Fruit fly (Drosophila melanogaster) whole organism, embryonic: ENCODE results near the gene CG13029.
A peak's percentile ranks its signal among the peaks of the same experiment; 100 is the strongest.

Experiments
- Antp ChIP-seq: fragments of 200-800 bp; sonication (Bioruptor generic); optimal IDR thresholded peaks from 3 replicates; lab custom pipeline; 2016; ENCODE audit warnings: missing biosample characterization, missing genetic modification characterization
- Asciz ChIP-seq: fragments of 200-800 bp; sonication (Bioruptor generic); optimal IDR thresholded peaks from 2 replicates; lab custom pipeline; 2017; ENCODE audit warnings: missing biosample characterization, mild to moderate bottlenecking, missing genetic modification characterization, missing genetic modification reagents
- Atf3 ChIP-seq: fragments of 200-800 bp; sonication (Bioruptor generic); optimal IDR thresholded peaks from 3 replicates; lab custom pipeline; 2016; ENCODE audit warnings: missing biosample characterization, missing genetic modification characterization
- Blimp-1 ChIP-seq: fragments of 200-800 bp; sonication (Bioruptor generic); optimal IDR thresholded peaks from 3 replicates; lab custom pipeline; 2018; ENCODE audit warnings: missing biosample characterization, missing genetic modification characterization, mild to moderate bottlenecking, moderate library complexity, missing genetic modification reagents
- CG10147 ChIP-seq: fragments of 200-800 bp; sonication (Bioruptor generic); optimal IDR thresholded peaks from 2 replicates; lab custom pipeline; 2019; ENCODE audit warnings: missing biosample characterization, mild to moderate bottlenecking, missing genetic modification characterization, moderate library complexity
- CG10979 ChIP-seq: fragments of 200-800 bp; sonication (Bioruptor generic); optimal IDR thresholded peaks from 2 replicates; lab custom pipeline; 2018; ENCODE audit warnings: missing biosample characterization, mild to moderate bottlenecking, missing genetic modification characterization, moderate library complexity
- CG11504 ChIP-seq: fragments of 200-800 bp; sonication (Bioruptor generic); optimal IDR thresholded peaks from 3 replicates; lab custom pipeline; 2019; ENCODE audit warnings: missing biosample characterization, mild to moderate bottlenecking, missing genetic modification characterization, moderate library complexity
- CG12219 ChIP-seq: fragments of 200-800 bp; sonication (Bioruptor generic); optimal IDR thresholded peaks from 3 replicates; lab custom pipeline; 2018; ENCODE audit warnings: missing biosample characterization, mild to moderate bottlenecking, missing genetic modification characterization
- CG1233 ChIP-seq: fragments of 200-800 bp; sonication (Bioruptor generic); optimal IDR thresholded peaks from 4 replicates; lab custom pipeline; 2018; ENCODE audit warnings: missing biosample characterization, mild to moderate bottlenecking, missing genetic modification characterization
- CG13296 ChIP-seq: fragments of 200-800 bp; sonication (Bioruptor generic); optimal IDR thresholded peaks from 3 replicates; lab custom pipeline; 2018; ENCODE audit warnings: missing biosample characterization, mild to moderate bottlenecking, missing genetic modification characterization
- CG13424 ChIP-seq: fragments of 200-800 bp; sonication (Bioruptor generic); optimal IDR thresholded peaks from 2 replicates; lab custom pipeline; 2019; ENCODE audit warnings: missing biosample characterization, mild to moderate bottlenecking, missing genetic modification characterization, moderate library complexity
- CG14667 ChIP-seq: fragments of 200-800 bp; sonication (Bioruptor generic); IDR thresholded peaks from 2 replicates; pipeline ENCODE4 v1.3.6; 2022; ENCODE audit warnings: missing biosample characterization, missing genetic modification characterization
- CG14965 ChIP-seq: fragments of 200-800 bp; sonication (Bioruptor generic); optimal IDR thresholded peaks from 2 replicates; lab custom pipeline; 2016; ENCODE audit warnings: missing biosample characterization, missing genetic modification characterization, borderline replicate concordance
- CG16863 ChIP-seq: fragments of 200-800 bp; sonication (Bioruptor generic); optimal IDR thresholded peaks from 3 replicates; lab custom pipeline; 2016; ENCODE audit warnings: missing biosample characterization, missing genetic modification characterization
- CG17186 ChIP-seq: fragments of 200-800 bp; sonication (Bioruptor generic); optimal IDR thresholded peaks from 3 replicates; lab custom pipeline; 2017; ENCODE audit warnings: missing biosample characterization, missing genetic modification reagents, missing genetic modification characterization
- CG2678 ChIP-seq: fragments of 200-800 bp; sonication (Bioruptor generic); optimal IDR thresholded peaks from 3 replicates; lab custom pipeline; 2019; ENCODE audit warnings: missing biosample characterization, mild to moderate bottlenecking, missing genetic modification characterization, moderate library complexity
- CG2712 ChIP-seq: fragments of 200-800 bp; optimal IDR thresholded peaks from 3 replicates; lab custom pipeline; 2019; ENCODE audit warnings: missing biosample characterization, mild to moderate bottlenecking, missing genetic modification characterization, moderate library complexity
- CG2889 ChIP-seq: fragments of 200-800 bp; sonication (Bioruptor generic); IDR thresholded peaks from 3 replicates; pipeline ENCODE4 v1.3.6; 2022; ENCODE audit warnings: missing biosample characterization, missing genetic modification characterization
- CG31224 ChIP-seq: fragments of 200-800 bp; sonication (Bioruptor generic); IDR thresholded peaks from 2 replicates; pipeline ENCODE4 v1.3.6; 2022; ENCODE audit warnings: missing biosample characterization, missing genetic modification characterization
- CG3838 ChIP-seq: fragments of 200-800 bp; sonication (Bioruptor generic); optimal IDR thresholded peaks from 3 replicates; lab custom pipeline; 2016; ENCODE audit warnings: missing biosample characterization, missing genetic modification characterization
- CG3995 ChIP-seq: fragments of 200-800 bp; sonication (Bioruptor generic); optimal IDR thresholded peaks from 3 replicates; lab custom pipeline; 2016; ENCODE audit warnings: missing biosample characterization, missing genetic modification characterization
- CG4282 ChIP-seq: fragments of 200-800 bp; sonication (Bioruptor generic); optimal IDR thresholded peaks from 2 replicates; lab custom pipeline; 2016; ENCODE audit warnings: missing biosample characterization, missing genetic modification characterization
- CG6272 ChIP-seq: fragments of 200-800 bp; sonication (Bioruptor generic); IDR thresholded peaks from 2 replicates; pipeline ENCODE4 v1.3.6; 2022; ENCODE audit warnings: missing biosample characterization, missing genetic modification characterization
- CG6654 ChIP-seq: fragments of 200-800 bp; sonication (Bioruptor generic); optimal IDR thresholded peaks from 2 replicates; lab custom pipeline; 2017; ENCODE audit warnings: missing biosample characterization, mild to moderate bottlenecking, missing genetic modification characterization
- CG8388 ChIP-seq: fragments of 200-800 bp; sonication (Bioruptor generic); optimal IDR thresholded peaks from 2 replicates; lab custom pipeline; 2019; ENCODE audit warnings: missing biosample characterization, mild to moderate bottlenecking, missing genetic modification characterization, moderate library complexity
- CTCF ChIP-seq: fragments of 200-800 bp; sonication (Bioruptor generic); optimal IDR thresholded peaks from 2 replicates; lab custom pipeline; 2017; ENCODE audit warnings: missing biosample characterization, mild to moderate bottlenecking, missing genetic modification characterization, moderate library complexity
- Dll ChIP-seq: fragments of 200-800 bp; sonication (Bioruptor generic); IDR thresholded peaks from 4 replicates; pipeline ENCODE4 v1.3.6; 2022; ENCODE audit warnings: missing biosample characterization, missing genetic modification characterization; ENCODE audit not compliant: partially characterized antibody
- Doc2 ChIP-seq: fragments of 200-800 bp; sonication (Bioruptor generic); IDR thresholded peaks from 2 replicates; pipeline ENCODE4 v1.3.6; 2022; ENCODE audit warnings: missing biosample characterization, missing genetic modification characterization
- NC2α ChIP-seq: fragments of 200-800 bp; sonication (Bioruptor generic); optimal IDR thresholded peaks from 2 replicates; lab custom pipeline; 2016; ENCODE audit warnings: missing biosample characterization, missing genetic modification characterization
- Nf-YA ChIP-seq: fragments of 200-800 bp; sonication (Bioruptor generic); IDR thresholded peaks from 2 replicates; pipeline ENCODE4 v1.3.6; 2022; ENCODE audit warnings: missing biosample characterization, missing genetic modification characterization
- Side ChIP-seq: fragments of 200-800 bp; sonication (Bioruptor generic); optimal IDR thresholded peaks from 2 replicates; lab custom pipeline; 2016; ENCODE audit warnings: missing biosample characterization, missing genetic modification characterization
- bcd ChIP-seq: fragments of 200-800 bp; sonication (Bioruptor generic); optimal IDR thresholded peaks from 2 replicates; lab custom pipeline; 2017; ENCODE audit warnings: missing biosample characterization, mild to moderate bottlenecking, missing genetic modification characterization
- crc ChIP-seq: fragments of 200-800 bp; sonication (Bioruptor generic); optimal IDR thresholded peaks from 2 replicates; lab custom pipeline; 2016; ENCODE audit warnings: missing biosample characterization, missing genetic modification characterization
- cwo ChIP-seq: fragments of 200-800 bp; sonication (Bioruptor generic); optimal IDR thresholded peaks from 3 replicates; lab custom pipeline; 2017; ENCODE audit warnings: missing biosample characterization, missing genetic modification characterization, mild to moderate bottlenecking, moderate library complexity, missing genetic modification reagents
- dm ChIP-seq: fragments of 200-800 bp; sonication (Bioruptor generic); optimal IDR thresholded peaks from 3 replicates; lab custom pipeline; 2016; ENCODE audit warnings: missing biosample characterization, missing genetic modification characterization
- dmrt99B ChIP-seq: fragments of 200-800 bp; sonication (Bioruptor generic); optimal IDR thresholded peaks from 2 replicates; lab custom pipeline; 2018; ENCODE audit warnings: missing biosample characterization, mild to moderate bottlenecking, missing genetic modification characterization, moderate library complexity
- grn ChIP-seq: fragments of 200-800 bp; sonication (Bioruptor generic); optimal IDR thresholded peaks from 3 replicates; lab custom pipeline; 2017; ENCODE audit warnings: missing biosample characterization, missing genetic modification characterization
- lola ChIP-seq, 3 experiments: fragments of >200 bp in 2 of 3; fragments of 200-800 bp in 1 of 3; sonication (Bioruptor generic) in 1 of 3; optimal IDR thresholded peaks; 2 replicates each; lab custom pipeline; 2017 to 2019; ENCODE audit warnings: missing biosample characterization in 3 of 3, missing genetic modification characterization in 3 of 3, mild to moderate bottlenecking in 1 of 3, moderate library complexity in 1 of 3
- nerfin-1 ChIP-seq: fragments of 200-800 bp; sonication (Bioruptor generic); optimal IDR thresholded peaks from 3 replicates; lab custom pipeline; 2019; ENCODE audit warnings: missing biosample characterization, mild to moderate bottlenecking, missing genetic modification characterization, moderate library complexity
- odd ChIP-seq: fragments of 200-800 bp; sonication (Bioruptor generic); optimal IDR thresholded peaks from 2 replicates; lab custom pipeline; 2017; ENCODE audit warnings: missing biosample characterization, mild to moderate bottlenecking, missing genetic modification characterization
- otp ChIP-seq: fragments of 200-800 bp; sonication (Bioruptor generic); IDR thresholded peaks from 3 replicates; pipeline ENCODE4, ENCODE4 v1.3.6; 2022; ENCODE audit warnings: missing biosample characterization, missing genetic modification characterization
- phol ChIP-seq: fragments of 200-800 bp; sonication (Bioruptor generic); optimal IDR thresholded peaks from 3 replicates; lab custom pipeline; 2018; ENCODE audit warnings: missing biosample characterization, mild to moderate bottlenecking, missing genetic modification characterization, moderate library complexity
- pnt ChIP-seq: fragments of 200-800 bp; sonication (Bioruptor generic); optimal IDR thresholded peaks from 3 replicates; lab custom pipeline; 2016; ENCODE audit warnings: missing biosample characterization, missing genetic modification characterization
- prd ChIP-seq, 3 experiments: fragments of >200 bp in 2 of 3; fragments of 200-800 bp in 1 of 3; sonication (Bioruptor generic) in 1 of 3; optimal IDR thresholded peaks in 2 of 3; IDR thresholded peaks in 1 of 3; 2 replicates in 2 of 3; 3 replicates in 1 of 3; pipeline versions ENCODE4 v1.3.6 to Lab custom; 2017 to 2022; ENCODE audit warnings: missing biosample characterization in 1 of 3, missing genetic modification characterization in 1 of 3
- so ChIP-seq: fragments of 200-800 bp; sonication (Bioruptor generic); IDR thresholded peaks from 3 replicates; pipeline ENCODE4 v1.3.6; 2022; ENCODE audit warnings: missing biosample characterization, missing genetic modification characterization
- tll ChIP-seq, 2 experiments: fragments of 200-800 bp in 1 of 2; fragments of >200 bp in 1 of 2; sonication (Bioruptor generic) in 1 of 2; optimal IDR thresholded peaks; 2 replicates each; lab custom pipeline; 2017 to 2019; ENCODE audit warnings: missing biosample characterization in 2 of 2, missing genetic modification characterization in 2 of 2, mild to moderate bottlenecking in 1 of 2, moderate library complexity in 1 of 2
- trem ChIP-seq: fragments of 200-800 bp; optimal IDR thresholded peaks from 3 replicates; lab custom pipeline; 2019; ENCODE audit warnings: missing biosample characterization, mild to moderate bottlenecking, missing genetic modification characterization, moderate library complexity
- trh ChIP-seq: fragments of 200-800 bp; sonication (Bioruptor generic); optimal IDR thresholded peaks from 2 replicates; lab custom pipeline; 2016; ENCODE audit warnings: missing biosample characterization, missing genetic modification characterization
- ttk ChIP-seq: fragments of 200-800 bp; sonication (Bioruptor generic); IDR thresholded peaks from 2 replicates; pipeline ENCODE4 v2.1.2; 2022; ENCODE audit warnings: missing biosample characterization, missing genetic modification characterization
- tup ChIP-seq: fragments of 200-800 bp; sonication (Bioruptor generic); optimal IDR thresholded peaks from 2 replicates; lab custom pipeline; 2016; ENCODE audit warnings: missing biosample characterization, mild to moderate bottlenecking, missing genetic modification characterization, moderate library complexity

Gene CG13029

DNA sequence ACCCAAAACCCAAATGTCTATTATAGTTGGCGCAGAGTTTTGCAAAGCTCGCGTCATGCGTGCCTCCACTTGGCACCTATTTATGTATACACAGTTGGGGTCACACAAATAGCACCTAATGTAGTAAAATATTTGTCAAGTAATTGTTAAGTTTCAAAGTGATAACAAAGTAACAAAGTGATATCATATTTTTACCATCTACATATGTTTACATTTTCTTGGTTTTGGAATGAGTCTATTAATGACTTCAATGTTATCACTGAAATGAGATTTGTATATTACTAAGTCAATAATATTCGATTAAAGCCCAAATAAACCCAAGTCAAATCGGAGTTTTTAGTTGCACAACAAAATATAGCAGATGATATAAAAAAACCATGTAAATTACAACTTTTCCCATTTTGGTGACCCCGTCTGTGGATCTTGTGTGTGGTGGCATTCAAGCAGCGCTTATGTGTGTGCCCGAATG is 12.1 kb downstream of the CG13029 start (continued):
- peak; percentile 54 for TF ChIP-seq crc (GFP tag; lab: Kevin White, UChicago)
- peak; percentile 78 for TF ChIP-seq CG2712
- peak; percentile 76 for TF ChIP-seq odd
- peak; percentile 47; the same call in 1 of the 2 replicates for TF ChIP-seq CG31224 (GFP tag; lab: Robert Waterston, UW)
- TF ChIP-seq tll (GFP tag; optimal IDR thresholded peaks at IDR 0.05; lab: Kevin White, UChicago) = no peak
- TF ChIP-seq CG14667 = peak; percentile 33; the same call in 1 of the 2 replicates
- TF ChIP-seq CG3995 (GFP tag; lab: Kevin White, UChicago) = peak; percentile 41
- peak; percentile 31 for TF ChIP-seq CG6654 (GFP tag; lab: Kevin White, UChicago)
- peak; percentile 70 for TF ChIP-seq CG8388 (GFP tag; lab: Kevin White, UChicago)
- no peak for TF ChIP-seq CG6272
- peak; percentile 32; the same call in 1 of the 2 replicates for TF ChIP-seq ttk (GFP tag; lab: Robert Waterston, UW)
- TF ChIP-seq CG2889 (GFP tag; lab: Robert Waterston, UW) = no peak
- TF ChIP-seq Antp = peak; percentile 57
- TF ChIP-seq CG3838 (GFP tag; lab: Kevin White, UChicago) = peak; percentile 9
- peak; percentile 38 for TF ChIP-seq Atf3 (GFP tag; lab: Kevin White, UChicago)
- no peak for TF ChIP-seq trh (GFP tag; lab: Kevin White, UChicago)
- TF ChIP-seq grn (GFP tag; lab: Kevin White, UChicago) = no peak
- peak; percentile 70 for TF ChIP-seq CG10979 (tag; lab: Kevin White, UChicago)
- TF ChIP-seq tup (GFP tag; lab: Kevin White, UChicago) = no peak
- no peak for TF ChIP-seq CG4282 (GFP tag; lab: Kevin White, UChicago)
- peak; percentile 80 for TF ChIP-seq CG13424
- peak; percentile 43 for TF ChIP-seq CTCF
- peak in 1 of 3 experiments; percentile 54 for TF ChIP-seq lola (GFP tag; optimal IDR thresholded peaks at IDR 0.05; lab: Kevin White, UChicago)
- TF ChIP-seq Side = peak; percentile 57
- no peak for TF ChIP-seq NC2α (GFP tag; lab: Kevin White, UChicago)
- no peak for TF ChIP-seq CG17186 (GFP tag; lab: Kevin White, UChicago)
- peak; percentile 26 for TF ChIP-seq dm (GFP tag; lab: Kevin White, UChicago)
- peak; percentile 76 for TF ChIP-seq CG12219
- peak; percentile 58 for TF ChIP-seq CG16863 (GFP tag; lab: Kevin White, UChicago)
- TF ChIP-seq prd (optimal IDR thresholded peaks at IDR 0.05; lab: Kevin White, UChicago) = no peak
- peak; percentile 41; the same call in 2 of the 3 replicates for TF ChIP-seq prd (GFP tag; IDR thresholded peaks at IDR 0.05; lab: Robert Waterston, UW)

DNA sequence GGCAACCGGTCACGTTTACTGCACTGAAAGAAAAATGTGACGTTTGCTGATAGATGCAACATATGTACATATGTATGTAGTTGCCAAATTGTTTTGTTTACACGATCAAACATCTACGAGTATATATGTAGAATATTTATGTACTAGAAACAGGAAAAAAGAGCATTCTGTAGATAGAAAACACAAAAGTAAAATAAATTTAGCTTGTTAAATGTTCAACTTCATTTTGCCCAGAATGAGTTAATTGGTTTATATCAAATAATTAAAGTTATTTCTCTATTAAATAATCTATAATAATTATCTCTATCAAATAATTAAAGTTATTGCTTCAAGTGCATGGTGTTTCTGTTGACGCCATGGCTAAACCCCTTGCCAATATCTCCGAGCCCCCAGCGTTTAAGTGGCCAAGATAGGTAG is 12.7 kb downstream of the CG13029 start:
- TF ChIP-seq so (GFP tag; lab: Robert Waterston, UW) = no peak
- peak; percentile 42 for TF ChIP-seq Blimp-1
- peak; percentile 69 for TF ChIP-seq CG2678
- no peak for TF ChIP-seq otp
- peak; percentile 9 for TF ChIP-seq Asciz
- TF ChIP-seq bcd (GFP tag; lab: Kevin White, UChicago) = peak; percentile 24
- TF ChIP-seq dmrt99B (tag; lab: Kevin White, UChicago) = peak; percentile 62
- TF ChIP-seq phol (tag; lab: Kevin White, UChicago) = peak; percentile 69
- TF ChIP-seq CG14965 (GFP tag; lab: Kevin White, UChicago) = no peak
- peak; percentile 24 for TF ChIP-seq pnt (GFP tag; lab: Kevin White, UChicago)
- peak; percentile 22 for TF ChIP-seq nerfin-1 (tag; lab: Kevin White, UChicago)
- TF ChIP-seq CG11504 (tag; lab: Kevin White, UChicago) = peak; percentile 52
- TF ChIP-seq CG2712 = peak; percentile 4
- no peak for TF ChIP-seq Dll (GFP tag; lab: Robert Waterston, UW)
- TF ChIP-seq CG13296 (GFP tag; lab: Kevin White, UChicago) = no peak
- TF ChIP-seq Nf-YA = 0 out of 2 replicates have a peak, but pooled peaks have one; percentile 50
- peak; percentile 28 for TF ChIP-seq trem (tag; lab: Kevin White, UChicago)
- peak; percentile 29 for TF ChIP-seq CG1233 (GFP tag; lab: Kevin White, UChicago)
- TF ChIP-seq CG3838 (GFP tag; lab: Kevin White, UChicago) = no peak
- peak; percentile 24 for TF ChIP-seq CG10147
- TF ChIP-seq Doc2 (GFP tag; lab: Robert Waterston, UW) = no peak
- TF ChIP-seq CG10979 (tag; lab: Kevin White, UChicago) = peak; percentile 59
- TF ChIP-seq cwo = peak; percentile 62
